Worm (Caenorhabditis elegans) whole organism, L3 larva: ENCODE data around the gene unc-47.

Source experiments
- ceh-9 ChIP-seq: sonication (generic microtip); optimal IDR thresholded peaks from 2 replicates; lab custom pipeline; 2018; ENCODE audit warnings: missing biosample characterization, missing genetic modification characterization
- fos-1 ChIP-seq: fragments of 150-350 bp; optimal IDR thresholded peaks from 2 replicates; lab custom pipeline; 2014; ENCODE audit warnings: missing biosample characterization, missing genetic modification characterization
- jun-1 ChIP-seq: fragments of 150-350 bp; optimal IDR thresholded peaks from 2 replicates; lab custom pipeline; 2014; ENCODE audit warnings: missing biosample characterization, missing genetic modification reagents, missing genetic modification characterization
- nhr-12 ChIP-seq: fragments of 150-350 bp; optimal IDR thresholded peaks from 2 replicates; lab custom pipeline; 2014; ENCODE audit warnings: missing biosample characterization, missing genetic modification characterization
- nhr-237 ChIP-seq: fragments of 150-350 bp; optimal IDR thresholded peaks from 2 replicates; lab custom pipeline; 2014; ENCODE audit warnings: missing biosample characterization, missing genetic modification characterization
- pha-4 ChIP-seq: fragments of 150-350 bp; optimal IDR thresholded peaks from 2 replicates; lab custom pipeline; 2014; ENCODE audit warnings: missing biosample characterization, missing genetic modification reagents, missing genetic modification characterization
- sea-2 ChIP-seq: fragments of 150-350 bp; sonication (generic microtip); optimal IDR thresholded peaks from 4 replicates; lab custom pipeline; 2014; ENCODE audit warnings: missing biosample characterization, missing genetic modification reagents, missing genetic modification characterization
- snpc-4 ChIP-seq: fragments of 150-350 bp; optimal IDR thresholded peaks from 2 replicates; lab custom pipeline; 2014; ENCODE audit warnings: missing biosample characterization, missing genetic modification characterization
- ztf-11 ChIP-seq: fragments of 150-350 bp; optimal IDR thresholded peaks from 2 replicates; lab custom pipeline; 2014; ENCODE audit warnings: missing biosample characterization, missing genetic modification characterization

- TF ChIP-seq fos-1 (no peak), ztf-11 (tag; lab: Kevin White, UChicago) (no peak), pha-4 (tag; lab: Kevin White, UChicago) (no peak), sea-2 (no peak), snpc-4 (no peak), ceh-9 (tag; lab: Kevin White, UChicago) (no peak), jun-1 (tag; lab: Kevin White, UChicago) (no peak), nhr-12 (no peak), nhr-237 (tag; lab: Kevin White, UChicago) (no peak)
Observed at ce11 chrIII:10179444-10179843, 6.6 kb downstream of the unc-47 start.
